Fruit fly (Drosophila melanogaster) whole organism, embryonic: ENCODE results near the gene CG43120.

ENCODE experiments used
- CG10654 ChIP-seq: fragments of 200-800 bp; sonication (Bioruptor generic); optimal IDR thresholded peaks from 2 replicates; lab custom pipeline; 2016; ENCODE audit warnings: missing biosample characterization, missing genetic modification characterization
- CG9932 ChIP-seq: fragments of 200-800 bp; sonication (Bioruptor generic); IDR thresholded peaks from 2 replicates; pipeline ENCODE4 v1.3.6; 2022; ENCODE audit warnings: missing biosample characterization, missing genetic modification characterization
- CkIIα-i1 ChIP-seq: fragments of 200-800 bp; sonication (Bioruptor generic); IDR thresholded peaks from 2 replicates; pipeline ENCODE4 v1.3.6; 2022; ENCODE audit warnings: missing biosample characterization, missing genetic modification characterization
- H15 ChIP-seq: fragments of 200-800 bp; sonication (Bioruptor generic); IDR thresholded peaks from 3 replicates; pipeline ENCODE4 v1.3.6; 2022; ENCODE audit warnings: missing biosample characterization, missing genetic modification characterization
- fd102C ChIP-seq: fragments of 200-800 bp; sonication (Bioruptor generic); optimal IDR thresholded peaks from 2 replicates; lab custom pipeline; 2018; ENCODE audit warnings: missing biosample characterization, mild to moderate bottlenecking, missing genetic modification characterization, moderate library complexity
- tio ChIP-seq: fragments of 200-800 bp; sonication (Bioruptor generic); optimal IDR thresholded peaks from 2 replicates; lab custom pipeline; 2017; ENCODE audit warnings: missing biosample characterization, missing genetic modification characterization, inconsistent platforms

DNA sequence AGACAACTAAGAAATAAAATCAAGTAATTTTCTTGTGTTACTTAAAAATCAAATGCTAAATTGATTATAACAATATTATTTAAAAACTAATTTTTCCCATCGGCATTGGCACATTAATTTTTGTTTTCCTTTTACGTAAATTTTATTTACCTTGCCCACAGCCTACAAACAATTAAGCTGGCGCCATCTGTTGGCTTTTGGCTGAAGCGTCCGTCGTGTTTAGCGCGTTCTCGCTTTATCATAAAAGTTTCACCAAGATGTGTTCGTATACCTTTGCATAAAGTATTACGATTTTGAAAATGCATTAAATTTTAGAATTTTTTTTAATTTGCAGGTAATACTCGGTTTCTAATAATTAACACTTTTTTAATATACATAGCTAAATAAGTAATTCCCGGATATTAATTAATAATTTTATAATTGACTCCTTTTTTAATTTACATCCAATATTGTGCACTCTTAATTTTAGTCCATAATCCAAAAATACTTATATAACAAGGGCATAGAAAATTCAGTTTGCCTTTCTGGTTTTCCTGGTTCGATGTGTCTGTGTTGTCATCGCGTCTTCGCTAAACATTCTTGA, 15.4 kb downstream of the CG43120 start:
- no peak for TF ChIP-seq tio
- TF ChIP-seq fd102C (GFP tag; lab: Kevin White, UChicago), result no peak
- TF ChIP-seq H15 (GFP tag; lab: Robert Waterston, UW), result no peak
- no peak for TF ChIP-seq CG9932 (GFP tag; lab: Robert Waterston, UW)
- TF ChIP-seq CkIIα-i1 (GFP tag; lab: Robert Waterston, UW), result no peak
- TF ChIP-seq CG10654, result no peak
